Worm (Caenorhabditis elegans) whole organism, L4 larva: Measurements from ENCODE around the gene Y32B12B.4.

ENCODE experiments used
- ZK337.2 ChIP-seq: fragments of 200-800 bp; sonication (Bioruptor generic); IDR thresholded peaks from 2 replicates; pipeline ENCODE4 v1.3.6; 2022; ENCODE audit warnings: missing genetic modification reagents, missing genetic modification characterization, missing compliant biosample characterization
- ceh-32 ChIP-seq: sonication (generic microtip); optimal IDR thresholded peaks from 2 replicates; lab custom pipeline; 2016; ENCODE audit warnings: mild to moderate bottlenecking, missing genetic modification characterization, missing compliant biosample characterization; ENCODE audit not compliant: poor library complexity
- fkh-10 ChIP-seq: fragments of 150-350 bp; optimal IDR thresholded peaks from 2 replicates; lab custom pipeline; 2014; ENCODE audit warnings: missing biosample characterization, missing genetic modification reagents, missing genetic modification characterization
- lin-38 ChIP-seq: fragments of 200-800 bp; sonication (Bioruptor generic); IDR thresholded peaks from 2 replicates; pipeline ENCODE4 v1.3.6; 2022; ENCODE audit warnings: missing genetic modification reagents, missing genetic modification characterization, missing compliant biosample characterization
- nhr-237 ChIP-seq: sonication (generic microtip); optimal IDR thresholded peaks from 2 replicates; lab custom pipeline; 2017; ENCODE audit warnings: missing biosample characterization, missing genetic modification characterization
- pha-4 ChIP-seq, 2 experiments: fragments of 150-350 bp in 1 of 2; fragments of 200-800 bp in 1 of 2; sonication (Bioruptor generic) in 1 of 2; IDR thresholded peaks in 1 of 2; optimal IDR thresholded peaks in 1 of 2; 2 replicates each; pipeline versions ENCODE4 v1.3.6 to Lab custom; 2014 to 2022; ENCODE audit warnings: missing genetic modification characterization in 2 of 2, missing genetic modification reagents in 2 of 2, missing biosample characterization in 1 of 2, missing compliant biosample characterization in 1 of 2
- unc-39 ChIP-seq: sonication (generic microtip); optimal IDR thresholded peaks from 2 replicates; lab custom pipeline; 2017; ENCODE audit warnings: missing biosample characterization, missing genetic modification characterization
- zfp-2 ChIP-seq: sonication (generic microtip); optimal IDR thresholded peaks from 2 replicates; lab custom pipeline; 2016; ENCODE audit warnings: mild to moderate bottlenecking, missing genetic modification characterization, missing compliant biosample characterization
- ztf-11 ChIP-seq: fragments of 150-350 bp; optimal IDR thresholded peaks from 2 replicates; lab custom pipeline; 2014; ENCODE audit warnings: missing biosample characterization, missing genetic modification characterization

- TF ChIP-seq ceh-32 (tag; lab: Kevin White, UChicago): no peak
- TF ChIP-seq ztf-11: no peak
- no peak for TF ChIP-seq pha-4 (GFP tag; IDR thresholded peaks at IDR 0.05; lab: Robert Waterston, UW)
- no peak for TF ChIP-seq pha-4 (tag; optimal IDR thresholded peaks at IDR 0.05; lab: Kevin White, UChicago)
- peak; percentile 88 for TF ChIP-seq lin-38 (GFP tag; lab: Robert Waterston, UW)
- TF ChIP-seq zfp-2 (tag; lab: Kevin White, UChicago): no peak
- TF ChIP-seq fkh-10 (GFP tag; lab: Kevin White, UChicago): no peak
- no peak for TF ChIP-seq ZK337.2 (GFP tag; lab: Robert Waterston, UW)
- TF ChIP-seq unc-39 (tag; lab: Kevin White, UChicago): no peak
- no peak for TF ChIP-seq nhr-237 (tag; lab: Kevin White, UChicago)
These were observed 15.2 kb upstream of the Y32B12B.4 start, which contains the start of gene Y32B12B.2 for ce11 chrV:16537908-16538446.
